In genomic region chr2L:4080768-4081167, dm6 we compare ENCODE assay signal across 2 fruit fly cellular contexts.
TF ChIP-seq lines count a peak whose summit lies in the region.

No protein-coding gene starts in this region.

TF ChIP-seq in whole organism, embryonic, 481 proteins besides CTCF, POLR2A, EP300 and RAD21 (continued from another document and continues in another):
- TF ChIP-seq CG15479 (GFP tag; optimal IDR thresholded peaks at IDR 0.05; lab: Kevin White, UChicago) (no peak), TFAM (GFP tag; optimal IDR thresholded peaks at IDR 0.05; lab: Kevin White, UChicago) (no peak), CG12744 (GFP tag; optimal IDR thresholded peaks at IDR 0.05; lab: Kevin White, UChicago) (peak; percentile 64), CG9727 (GFP tag; optimal IDR thresholded peaks at IDR 0.05; lab: Kevin White, UChicago) (peak; percentile 32), CG9437 (GFP tag; optimal IDR thresholded peaks at IDR 0.05; lab: Kevin White, UChicago) (peak; percentile 68), CG14050 (GFP tag; IDR thresholded peaks at IDR 0.05; lab: Robert Waterston, UW) (peak; percentile 82), CG12219 (GFP tag; optimal IDR thresholded peaks at IDR 0.05; lab: Kevin White, UChicago) (peak; percentile 64), bigmax (GFP tag; optimal IDR thresholded peaks at IDR 0.05; lab: Kevin White, UChicago) (no peak), cwo (GFP tag; optimal IDR thresholded peaks at IDR 0.05; lab: Kevin White, UChicago) (peak; percentile 20), E2f1 (GFP tag; IDR thresholded peaks at IDR 0.05; lab: Robert Waterston, UW) (peak; percentile 84), br (optimal IDR thresholded peaks at IDR 0.05; lab: Kevin White, UChicago) (no peak), Chrac-16 (GFP tag; optimal IDR thresholded peaks at IDR 0.05; lab: Kevin White, UChicago) (peak; percentile 74), Blimp-1 (GFP tag; optimal IDR thresholded peaks at IDR 0.05; lab: Kevin White, UChicago) (peak; percentile 60), CG8359 (GFP tag; optimal IDR thresholded peaks at IDR 0.05; lab: Kevin White, UChicago; ENCODE audit: borderline replicate concordance) (peak; percentile 9), Lim3 (GFP tag; IDR thresholded peaks at IDR 0.05; lab: Robert Waterston, UW) (peak; percentile 77), jigr1 (GFP tag; IDR thresholded peaks at IDR 0.05; lab: Robert Waterston, UW) (peak; percentile 83), CG2120 (GFP tag; optimal IDR thresholded peaks at IDR 0.05; lab: Kevin White, UChicago) (peak; percentile 73), Dll (GFP tag; IDR thresholded peaks at IDR 0.05; lab: Robert Waterston, UW; ENCODE audit: partially characterized antibody) (no peak), dm (GFP tag; optimal IDR thresholded peaks at IDR 0.05; lab: Kevin White, UChicago) (no peak), CG31365 (tag; optimal IDR thresholded peaks at IDR 0.05; lab: Kevin White, UChicago) (no peak), h (optimal IDR thresholded peaks at IDR 0.05; lab: Kevin White, UChicago) (no peak), CG30020 (tag; optimal IDR thresholded peaks at IDR 0.05; lab: Kevin White, UChicago) (no peak), ttk (GFP tag; IDR thresholded peaks at IDR 0.05; lab: Robert Waterston, UW) (peak; percentile 90), CG5180 (GFP tag; optimal IDR thresholded peaks at IDR 0.05; lab: Kevin White, UChicago) (peak; percentile 43), Tbp (GFP tag; optimal IDR thresholded peaks at IDR 0.05; lab: Kevin White, UChicago) (no peak), CG5953 (GFP tag; IDR thresholded peaks at IDR 0.05; lab: Robert Waterston, UW) (peak; percentile 69), dmrt11E (tag; optimal IDR thresholded peaks at IDR 0.05; lab: Kevin White, UChicago) (peak; percentile 33), CG8924 (tag; optimal IDR thresholded peaks at IDR 0.05; lab: Kevin White, UChicago) (peak; percentile 77), aop (GFP tag; IDR thresholded peaks at IDR 0.05; lab: Robert Waterston, UW) (peak; percentile 47; the same call in 1 of the 2 replicates), HLH54F (GFP tag; optimal IDR thresholded peaks at IDR 0.05; lab: Kevin White, UChicago) (peak; percentile 45), CG17359 (tag; optimal IDR thresholded peaks at IDR 0.05; lab: Kevin White, UChicago) (peak; percentile 64), CG10321 (GFP tag; IDR thresholded peaks at IDR 0.05; lab: Robert Waterston, UW) (peak; percentile 21; the same call in 1 of the 2 replicates), PHDP (tag; optimal IDR thresholded peaks at IDR 0.05; lab: Kevin White, UChicago) (peak; percentile 83), NfI (GFP tag; optimal IDR thresholded peaks at IDR 0.05; lab: Kevin White, UChicago) (peak; percentile 78), pb (GFP tag; optimal IDR thresholded peaks at IDR 0.05; lab: Kevin White, UChicago) (peak; percentile 70), slou (GFP tag; optimal IDR thresholded peaks at IDR 0.05; lab: Kevin White, UChicago) (peak; percentile 38), Pdp1 (GFP tag; optimal IDR thresholded peaks at IDR 0.05; lab: Kevin White, UChicago) (peak in 1 of 2 experiments; percentile 68), tup (GFP tag; optimal IDR thresholded peaks at IDR 0.05; lab: Kevin White, UChicago) (no peak), unc-4 (GFP tag; IDR thresholded peaks at IDR 0.05; lab: Robert Waterston, UW; ENCODE audit: partially characterized antibody) (no peak), hb (GFP tag; IDR thresholded peaks at IDR 0.05; lab: Robert Waterston, UW; ENCODE audit: partially characterized antibody) (no peak), CG8765 (GFP tag; IDR thresholded peaks at IDR 0.05; lab: Robert Waterston, UW) (0 out of 2 replicates have a peak, but pooled peaks have one; percentile 24), MESR4 (GFP tag; optimal IDR thresholded peaks at IDR 0.05; lab: Kevin White, UChicago) (peak; percentile 30), CG33213 (GFP tag; optimal IDR thresholded peaks at IDR 0.05; lab: Kevin White, UChicago) (peak; percentile 50), CG18619 (GFP tag; optimal IDR thresholded peaks at IDR 0.05; lab: Kevin White, UChicago) (peak; percentile 47), CG2678 (tag; optimal IDR thresholded peaks at IDR 0.05; lab: Kevin White, UChicago) (peak; percentile 76), CG11696 (GFP tag; IDR thresholded peaks at IDR 0.05; lab: Robert Waterston, UW) (peak; percentile 71), Mrtf (GFP tag; IDR thresholded peaks at IDR 0.05; lab: Robert Waterston, UW) (peak; percentile 92), ems (GFP tag; optimal IDR thresholded peaks at IDR 0.05; lab: Kevin White, UChicago) (peak; percentile 48), CG11247 (GFP tag; IDR thresholded peaks at IDR 0.05; lab: Robert Waterston, UW) (peak; percentile 88), Lpt (GFP tag; optimal IDR thresholded peaks at IDR 0.05; lab: Kevin White, UChicago) (no peak), fu2 (GFP tag; optimal IDR thresholded peaks at IDR 0.05; lab: Kevin White, UChicago) (peak; percentile 64), CG12104 (GFP tag; optimal IDR thresholded peaks at IDR 0.05; lab: Kevin White, UChicago) (peak; percentile 44), Hr3 (GFP tag; optimal IDR thresholded peaks at IDR 0.05; lab: Kevin White, UChicago) (peak; percentile 75), CG10274 (GFP tag; optimal IDR thresholded peaks at IDR 0.05; lab: Kevin White, UChicago) (peak; percentile 31), Nf-YC (tag; optimal IDR thresholded peaks at IDR 0.05; lab: Kevin White, UChicago) (peak; percentile 23), zfh1 (GFP tag; IDR thresholded peaks at IDR 0.05; lab: Robert Waterston, UW) (peak; percentile 88), Hey (tag; optimal IDR thresholded peaks at IDR 0.05; lab: Kevin White, UChicago) (peak; percentile 26), CG3163 (GFP tag; optimal IDR thresholded peaks at IDR 0.05; lab: Kevin White, UChicago) (peak; percentile 55), CG1792 (GFP tag; optimal IDR thresholded peaks at IDR 0.05; lab: Kevin White, UChicago) (peak; percentile 17), CG13123 (GFP tag; optimal IDR thresholded peaks at IDR 0.05; lab: Kevin White, UChicago) (peak; percentile 35), salm (tag; optimal IDR thresholded peaks at IDR 0.05; lab: Kevin White, UChicago) (peak; percentile 51), ap (GFP tag; IDR thresholded peaks at IDR 0.05; lab: Robert Waterston, UW) (peak; percentile 63), ind (GFP tag; optimal IDR thresholded peaks at IDR 0.05; lab: Kevin White, UChicago) (peak; percentile 69), fd102C (GFP tag; optimal IDR thresholded peaks at IDR 0.05; lab: Kevin White, UChicago) (no peak), ATbp (GFP tag; optimal IDR thresholded peaks at IDR 0.05; lab: Kevin White, UChicago) (peak; percentile 84)

TF ChIP-seq in whole organism, prepupa, 60 proteins besides CTCF, POLR2A, EP300 and RAD21 (continued from another document):
- TF ChIP-seq CG8632 (GFP tag; optimal IDR thresholded peaks at IDR 0.05; lab: Kevin White, UChicago) (no peak), cyc (GFP tag; optimal IDR thresholded peaks at IDR 0.05; lab: Kevin White, UChicago) (no peak), CG11762 (GFP tag; optimal IDR thresholded peaks at IDR 0.05; lab: Kevin White, UChicago; ENCODE audit: insufficient read depth) (no peak), fd59A (GFP tag; optimal IDR thresholded peaks at IDR 0.05; lab: Kevin White, UChicago) (no peak), CG34406 (GFP tag; optimal IDR thresholded peaks at IDR 0.05; lab: Kevin White, UChicago) (no peak), CG31627 (GFP tag; optimal IDR thresholded peaks at IDR 0.05; lab: Kevin White, UChicago) (no peak), Smox (GFP tag; optimal IDR thresholded peaks at IDR 0.05; lab: Kevin White, UChicago) (no peak), Sox15 (GFP tag; optimal IDR thresholded peaks at IDR 0.05; lab: Kevin White, UChicago) (no peak), pdm3 (GFP tag; optimal IDR thresholded peaks at IDR 0.05; lab: Kevin White, UChicago) (peak; percentile 61), CG8119 (GFP tag; IDR thresholded peaks at IDR 0.05; lab: Robert Waterston, UW) (peak; percentile 68), Met (GFP tag; optimal IDR thresholded peaks at IDR 0.05; lab: Kevin White, UChicago) (no peak), fkh (GFP tag; optimal IDR thresholded peaks at IDR 0.05; lab: Kevin White, UChicago) (peak; percentile 61), topi (GFP tag; optimal IDR thresholded peaks at IDR 0.05; lab: Kevin White, UChicago) (no peak), CG10669 (GFP tag; optimal IDR thresholded peaks at IDR 0.05; lab: Kevin White, UChicago) (no peak), spab (GFP tag; optimal IDR thresholded peaks at IDR 0.05; lab: Kevin White, UChicago) (no peak), CG11902 (GFP tag; optimal IDR thresholded peaks at IDR 0.05; lab: Kevin White, UChicago) (no peak), Lpt (GFP tag; optimal IDR thresholded peaks at IDR 0.05; lab: Kevin White, UChicago) (peak; percentile 13), acj6 (GFP tag; optimal IDR thresholded peaks at IDR 0.05; lab: Kevin White, UChicago) (peak; percentile 3), OdsH (GFP tag; optimal IDR thresholded peaks at IDR 0.05; lab: Kevin White, UChicago) (peak; percentile 67), CG3032 (tag; optimal IDR thresholded peaks at IDR 0.05; lab: Kevin White, UChicago) (no peak), Ets96B (tag; optimal IDR thresholded peaks at IDR 0.05; lab: Kevin White, UChicago) (no peak), Eip78C (GFP tag; lab: Kevin White, UChicago) (peak; percentile 50), CG6854 (GFP tag; optimal IDR thresholded peaks at IDR 0.05; lab: Kevin White, UChicago) (no peak), CG3919 (GFP tag; optimal IDR thresholded peaks at IDR 0.05; lab: Kevin White, UChicago) (no peak), Blimp-1 (GFP tag; optimal IDR thresholded peaks at IDR 0.05; lab: Kevin White, UChicago) (no peak), lz (GFP tag; optimal IDR thresholded peaks at IDR 0.05; lab: Kevin White, UChicago) (peak; percentile 22), CG7368 (GFP tag; optimal IDR thresholded peaks at IDR 0.05; lab: Kevin White, UChicago) (no peak), dac (GFP tag; optimal IDR thresholded peaks at IDR 0.05; lab: Kevin White, UChicago) (peak; percentile 40), CG8319 (GFP tag; optimal IDR thresholded peaks at IDR 0.05; lab: Kevin White, UChicago) (no peak), CG32006 (GFP tag; optimal IDR thresholded peaks at IDR 0.05; lab: Kevin White, UChicago) (peak; percentile 57), dsx (GFP tag; optimal IDR thresholded peaks at IDR 0.05; lab: Kevin White, UChicago; ENCODE audit: poor library complexity, severe bottlenecking) (no peak), CG1621 (tag; optimal IDR thresholded peaks at IDR 0.05; lab: Kevin White, UChicago) (no peak), CG6276 (GFP tag; optimal IDR thresholded peaks at IDR 0.05; lab: Kevin White, UChicago) (no peak), CG10631 (GFP tag; optimal IDR thresholded peaks at IDR 0.05; lab: Kevin White, UChicago) (peak; percentile 56), CG6792 (GFP tag; optimal IDR thresholded peaks at IDR 0.05; lab: Kevin White, UChicago) (no peak), Hr4 (GFP tag; optimal IDR thresholded peaks at IDR 0.05; lab: Kevin White, UChicago) (peak; percentile 28), Hr39 (GFP tag; optimal IDR thresholded peaks at IDR 0.05; lab: Kevin White, UChicago) (peak; percentile 36), Eip75B (GFP tag; optimal IDR thresholded peaks at IDR 0.05; lab: Kevin White, UChicago) (no peak), CG6163 (GFP tag; IDR thresholded peaks at IDR 0.05; lab: Robert Waterston, UW) (peak; percentile 67)
